Fruit fly (Drosophila melanogaster): ENCODE data around the gene Tao.

- TF ChIP-seq fd85E (GFP tag; optimal IDR thresholded peaks at IDR 0.05): no peak
- TF ChIP-seq CG16779 (tag; optimal IDR thresholded peaks at IDR 0.05): no peak
- TF ChIP-seq CG7368 (GFP tag; optimal IDR thresholded peaks at IDR 0.05): no peak
Measured at dm6 chrX:19520376-19520775, 59.2 kb downstream of the Tao start.
